Worm (Caenorhabditis elegans) whole organism, late embryonic: ENCODE results near the gene best-6.

Experiments
- ahr-1 ChIP-seq: sonication (generic microtip); optimal IDR thresholded peaks from 2 replicates; lab custom pipeline; 2016; ENCODE audit warnings: missing genetic modification characterization, missing compliant biosample characterization
- ceh-34 ChIP-seq: sonication (generic microtip); optimal IDR thresholded peaks from 2 replicates; lab custom pipeline; 2016; ENCODE audit warnings: mild to moderate bottlenecking, missing genetic modification characterization, missing compliant biosample characterization
- hlh-8 ChIP-seq: sonication (generic microtip); optimal IDR thresholded peaks from 2 replicates; lab custom pipeline; 2016; ENCODE audit warnings: missing genotype, missing genetic modification characterization, missing compliant biosample characterization
- mec-3 ChIP-seq: sonication (generic microtip); optimal IDR thresholded peaks from 2 replicates; lab custom pipeline; 2016; ENCODE audit warnings: borderline replicate concordance, missing genetic modification characterization, missing compliant biosample characterization
- pha-4 ChIP-seq: fragments of 150-350 bp; optimal IDR thresholded peaks from 2 replicates; lab custom pipeline; 2018; ENCODE audit warnings: missing biosample characterization, missing genetic modification reagents, missing genetic modification characterization
- sdc-2 ChIP-seq: sonication (generic microtip); optimal IDR thresholded peaks from 2 replicates; lab custom pipeline; 2016; ENCODE audit warnings: missing genotype, missing genetic modification characterization, missing compliant biosample characterization
- unc-86 ChIP-seq: sonication (generic microtip); optimal IDR thresholded peaks from 2 replicates; lab custom pipeline; 2016; ENCODE audit warnings: missing genetic modification characterization, missing compliant biosample characterization

DNA sequence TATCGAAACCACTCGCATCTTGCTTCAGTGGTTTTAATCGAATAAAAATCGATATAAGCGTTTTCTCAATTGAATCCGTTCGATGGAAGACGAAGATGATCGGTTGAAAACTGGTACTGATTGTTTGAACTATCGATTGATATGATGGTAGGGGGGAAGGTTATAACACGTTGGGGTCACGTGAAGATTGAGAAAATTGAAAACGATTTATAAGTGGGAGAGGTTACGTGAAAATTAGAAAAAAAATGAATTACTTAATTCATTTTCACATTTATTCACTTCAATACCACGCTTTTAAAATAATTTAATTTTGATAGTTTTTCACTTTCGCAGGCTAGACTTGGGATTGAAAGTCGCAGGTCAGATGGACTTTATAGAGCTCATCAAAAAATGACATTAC lies 32.1 kb upstream of the best-6 start, which contains the start of gene C09B9.7:
- TF ChIP-seq ahr-1 (tag; lab: Kevin White, UChicago) (no peak), mec-3 (no peak), sdc-2 (tag; lab: Kevin White, UChicago) (no peak), pha-4 (tag; lab: Kevin White, UChicago) (no peak), unc-86 (no peak), ceh-34 (tag; lab: Kevin White, UChicago) (no peak), hlh-8 (tag; lab: Kevin White, UChicago) (no peak)
